Fruit fly (Drosophila melanogaster): ENCODE results near the gene Hira.

The Hira gene

dm6 chrX:7728251-7729164, 6.6 kb downstream of the Hira start, which contains the start of the genes NELF-B and CG12155 (continued):
- TF ChIP-seq Neu2 (GFP tag; optimal IDR thresholded peaks at IDR 0.05; ENCODE audit: borderline replicate concordance) (no peak), CG30431 (GFP tag; optimal IDR thresholded peaks at IDR 0.05) (no peak), zfh1 (GFP tag; IDR thresholded peaks at IDR 0.05) (no peak), Optix (GFP tag; IDR thresholded peaks at IDR 0.05) (no peak), CG11093 (GFP tag; IDR thresholded peaks at IDR 0.05) (no peak), TFAM (GFP tag; optimal IDR thresholded peaks at IDR 0.05) (no peak), CG30403 (GFP tag; optimal IDR thresholded peaks at IDR 0.05) (peak; percentile 77), CG14965 (GFP tag; optimal IDR thresholded peaks at IDR 0.05; ENCODE audit: borderline replicate concordance) (no peak), tll (GFP tag; optimal IDR thresholded peaks at IDR 0.05) (no peak), Xrp1 (GFP tag; IDR thresholded peaks at IDR 0.05) (peak; percentile 9; the same call in 1 of the 2 replicates), CG4404 (GFP tag; IDR thresholded peaks at IDR 0.05) (peak; percentile 26; the same call in 1 of the 2 replicates), dati (GFP tag; IDR thresholded peaks at IDR 0.05) (no peak), Max (GFP tag; optimal IDR thresholded peaks at IDR 0.05) (peak; percentile 61), chif (GFP tag; optimal IDR thresholded peaks at IDR 0.05) (no peak), CG30020 (tag; optimal IDR thresholded peaks at IDR 0.05) (peak; percentile 58), tx (GFP tag; optimal IDR thresholded peaks at IDR 0.05) (peak; percentile 0), Hey (tag; optimal IDR thresholded peaks at IDR 0.05) (no peak), CG1647 (GFP tag; optimal IDR thresholded peaks at IDR 0.05) (no peak), pita (GFP tag; optimal IDR thresholded peaks at IDR 0.05) (no peak), prd (optimal IDR thresholded peaks at IDR 0.05) (no peak), prd (GFP tag; IDR thresholded peaks at IDR 0.05) (peak; percentile 54; the same call in 2 of the 3 replicates), CrebB (tag; optimal IDR thresholded peaks at IDR 0.05) (no peak), Dek (tag; optimal IDR thresholded peaks at IDR 0.05) (peak; percentile 30), ara (GFP tag; IDR thresholded peaks at IDR 0.05) (peak; percentile 21; the same call in 1 of the 2 replicates), CG14441 (GFP tag; IDR thresholded peaks at IDR 0.05) (no peak; the same call in 1 of the 2 replicates), sc (optimal IDR thresholded peaks at IDR 0.05) (no peak), sc (GFP tag; optimal IDR thresholded peaks at IDR 0.05) (no peak), CG10565 (GFP tag; optimal IDR thresholded peaks at IDR 0.05) (no peak), CG12659 (GFP tag; optimal IDR thresholded peaks at IDR 0.05) (peak; percentile 77), sens (GFP tag) (no peak), stc (GFP tag; IDR thresholded peaks at IDR 0.05) (no peak), CG8388 (GFP tag; optimal IDR thresholded peaks at IDR 0.05) (peak; percentile 30), lola (GFP tag; optimal IDR thresholded peaks at IDR 0.05) (peak in 1 of 3 experiments; percentile 53), Nf-YC (tag; optimal IDR thresholded peaks at IDR 0.05) (peak; percentile 61), Bteb2 (GFP tag; optimal IDR thresholded peaks at IDR 0.05) (no peak), CkIIα-i1 (GFP tag; IDR thresholded peaks at IDR 0.05) (no peak), NFAT (GFP tag; IDR thresholded peaks at IDR 0.05) (0 out of 2 replicates have a peak, but pooled peaks have one; percentile 45), slp2 (GFP tag; optimal IDR thresholded peaks at IDR 0.05) (peak; percentile 8), gro (GFP tag; optimal IDR thresholded peaks at IDR 0.05) (no peak), Chrac-16 (GFP tag; optimal IDR thresholded peaks at IDR 0.05) (peak; percentile 49), CG3065 (GFP tag; optimal IDR thresholded peaks at IDR 0.05) (no peak), CG1832 (GFP tag; optimal IDR thresholded peaks at IDR 0.05) (no peak), CG14860 (GFP tag; IDR thresholded peaks at IDR 0.05; ENCODE audit: partially characterized antibody) (peak; percentile 26; the same call in 1 of the 3 replicates), CG4360 (GFP tag; IDR thresholded peaks at IDR 0.05) (no peak), sna (GFP tag; IDR thresholded peaks at IDR 0.05; ENCODE audit: partially characterized antibody) (0 out of 2 replicates have a peak, but pooled peaks have one; percentile 21), CG13287 (GFP tag; IDR thresholded peaks at IDR 0.05; ENCODE audit: partially characterized antibody) (peak; percentile 54), MESR4 (GFP tag; optimal IDR thresholded peaks at IDR 0.05) (peak; percentile 75), CG34224 (GFP tag; IDR thresholded peaks at IDR 0.05; ENCODE audit: partially characterized antibody) (0 out of 3 replicates have a peak, but pooled peaks have one; percentile 37)
